Worm (Caenorhabditis elegans) whole organism, young adult: Measurements from ENCODE around the gene F49C5.12.

Source experiments
- dpff-1 ChIP-seq: sonication (generic microtip); optimal IDR thresholded peaks from 2 replicates; lab custom pipeline; 2017; ENCODE audit warnings: mild to moderate bottlenecking, missing genetic modification characterization, missing compliant biosample characterization
- ets-4 ChIP-seq: fragments of 200-800 bp; sonication (Bioruptor generic); optimal IDR thresholded peaks from 2 replicates; lab custom pipeline; 2018; ENCODE audit warnings: mild to moderate bottlenecking, missing genetic modification characterization, missing compliant biosample characterization
- sea-2 ChIP-seq: fragments of 200-800 bp; sonication (Bioruptor generic); IDR thresholded peaks from 2 replicates; pipeline ENCODE4 v1.3.6; 2022; ENCODE audit warnings: missing genetic modification characterization, missing compliant biosample characterization

ce11 chrII:12549613-12550012, 10.5 kb downstream of the F49C5.12 start:
- TF ChIP-seq sea-2 (GFP tag; lab: Robert Waterston, UW): no peak
- TF ChIP-seq dpff-1 (tag; lab: Kevin White, UChicago): no peak
- TF ChIP-seq ets-4 (GFP tag; lab: Kevin White, UChicago): no peak
